Fruit fly (Drosophila melanogaster): Measurements from ENCODE around the gene CG13082.
A peak's percentile ranks its signal among the peaks of the same experiment; 100 is the strongest.

CG13082 gene

DNA sequence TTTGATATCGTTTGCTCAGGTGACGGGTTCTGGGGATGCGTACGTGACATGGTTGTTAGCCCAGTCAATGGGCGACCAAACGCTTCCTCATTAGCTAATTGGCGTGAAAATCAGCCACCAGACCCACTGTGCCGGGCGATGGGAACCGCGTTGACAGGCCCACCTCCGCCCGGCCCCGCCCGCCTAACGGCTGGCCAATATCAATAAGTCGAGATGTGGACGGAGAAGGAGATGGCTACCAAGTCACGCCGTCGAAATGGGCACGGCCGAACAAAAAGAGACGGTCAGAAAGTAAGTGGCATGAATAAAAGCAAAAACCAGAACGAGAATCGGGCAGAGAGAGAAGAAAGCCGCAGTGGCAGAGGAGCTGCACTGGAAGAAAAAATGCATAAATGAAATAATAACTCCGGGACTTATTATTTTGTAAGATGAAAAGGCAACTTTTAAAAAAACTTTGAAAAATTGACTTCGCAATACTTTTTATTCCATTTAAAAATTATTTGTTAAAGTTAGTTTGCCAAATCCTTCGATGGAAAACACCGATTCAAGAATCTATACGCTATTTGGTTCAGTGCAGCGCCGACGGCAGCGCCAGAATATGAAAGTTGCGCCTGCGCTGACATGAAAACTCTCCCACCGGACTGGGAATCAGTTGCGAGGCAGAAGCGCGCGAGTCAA, at the start of gene CG13082 (continued):
- TF ChIP-seq CG11504 (tag; optimal IDR thresholded peaks at IDR 0.05): peak; percentile 64
- no peak for TF ChIP-seq mam (GFP tag; optimal IDR thresholded peaks at IDR 0.05)
- no peak for TF ChIP-seq Nf-YA (GFP tag; IDR thresholded peaks at IDR 0.05)
- TF ChIP-seq CG31224 (GFP tag; IDR thresholded peaks at IDR 0.05): no peak
- TF ChIP-seq CG4730 (GFP tag; IDR thresholded peaks at IDR 0.05): no peak
- TF ChIP-seq fu2 (GFP tag; optimal IDR thresholded peaks at IDR 0.05): no peak
- TF ChIP-seq hb (GFP tag; IDR thresholded peaks at IDR 0.05; ENCODE audit: partially characterized antibody): no peak
- peak; percentile 50 for TF ChIP-seq Med (GFP tag)
- peak; percentile 2 for TF ChIP-seq CG12219 (GFP tag; optimal IDR thresholded peaks at IDR 0.05)
- no peak for TF ChIP-seq Bdp1 (GFP tag; optimal IDR thresholded peaks at IDR 0.05)
- no peak for TF ChIP-seq CG7372 (GFP tag; IDR thresholded peaks at IDR 0.05)
- no peak for TF ChIP-seq CG10321 (GFP tag; IDR thresholded peaks at IDR 0.05)
- TF ChIP-seq Trl (optimal IDR thresholded peaks at IDR 0.05): no peak
- no peak for TF ChIP-seq Trl (GFP tag; optimal IDR thresholded peaks at IDR 0.05)
- peak in 1 of 2 experiments; percentile 9 for TF ChIP-seq dpn (GFP tag; optimal IDR thresholded peaks at IDR 0.05)
- TF ChIP-seq luna (GFP tag; optimal IDR thresholded peaks at IDR 0.05): no peak
- no peak for TF ChIP-seq slbo (GFP tag; IDR thresholded peaks at IDR 0.05)
- TF ChIP-seq D19A (tag; optimal IDR thresholded peaks at IDR 0.05): peak; percentile 62
- peak; percentile 60 for TF ChIP-seq CG10267 (tag; optimal IDR thresholded peaks at IDR 0.05)
- TF ChIP-seq gsb-n (tag; optimal IDR thresholded peaks at IDR 0.05): peak; percentile 77
- TF ChIP-seq CG30403 (GFP tag; optimal IDR thresholded peaks at IDR 0.05): peak; percentile 63
- no peak for TF ChIP-seq Sry-δ (GFP tag; optimal IDR thresholded peaks at IDR 0.05)
- TF ChIP-seq Dip2 (GFP tag; IDR thresholded peaks at IDR 0.05): no peak
- TF ChIP-seq chn (GFP tag; optimal IDR thresholded peaks at IDR 0.05): peak; percentile 22
- TF ChIP-seq Taf1 (GFP tag; IDR thresholded peaks at IDR 0.05): no peak
- peak; percentile 66 for TF ChIP-seq CG2678 (tag; optimal IDR thresholded peaks at IDR 0.05)
- peak; percentile 45 for TF ChIP-seq CG7556 (GFP tag; optimal IDR thresholded peaks at IDR 0.05)
- TF ChIP-seq CG3995 (GFP tag; optimal IDR thresholded peaks at IDR 0.05): no peak
- TF ChIP-seq en (GFP tag; optimal IDR thresholded peaks at IDR 0.05): no peak
- no peak for TF ChIP-seq kah (GFP tag; optimal IDR thresholded peaks at IDR 0.05)
- TF ChIP-seq Pdp1 (GFP tag; optimal IDR thresholded peaks at IDR 0.05): peak; percentile 13 to 23
- TF ChIP-seq so (GFP tag; IDR thresholded peaks at IDR 0.05): no peak
- no peak for TF ChIP-seq aop (GFP tag; IDR thresholded peaks at IDR 0.05)
- peak; percentile 49 for TF ChIP-seq CG1529 (GFP tag; optimal IDR thresholded peaks at IDR 0.05)
- no peak for TF ChIP-seq cad (GFP tag; optimal IDR thresholded peaks at IDR 0.05)
- no peak for TF ChIP-seq CG10274 (GFP tag; optimal IDR thresholded peaks at IDR 0.05)
- no peak for TF ChIP-seq CG7987 (GFP tag; optimal IDR thresholded peaks at IDR 0.05)
- TF ChIP-seq vfl (GFP tag; optimal IDR thresholded peaks at IDR 0.05): no peak
- no peak for TF ChIP-seq ken (GFP tag; IDR thresholded peaks at IDR 0.05)
- TF ChIP-seq CG9797 (GFP tag; optimal IDR thresholded peaks at IDR 0.05): no peak
- no peak for TF ChIP-seq HLH4C (GFP tag; IDR thresholded peaks at IDR 0.05; ENCODE audit: partially characterized antibody)
- TF ChIP-seq stc (GFP tag; IDR thresholded peaks at IDR 0.05): no peak
- peak; percentile 61 for TF ChIP-seq CoRest (tag; optimal IDR thresholded peaks at IDR 0.05)
- TF ChIP-seq CG3407 (GFP tag; optimal IDR thresholded peaks at IDR 0.05): peak; percentile 27
- TF ChIP-seq chif (GFP tag; optimal IDR thresholded peaks at IDR 0.05): peak; percentile 39 to 51
- TF ChIP-seq MESR4 (GFP tag; optimal IDR thresholded peaks at IDR 0.05): no peak
- TF ChIP-seq Ets65A (GFP tag): peak; percentile 2
- no peak for TF ChIP-seq psq (GFP tag; optimal IDR thresholded peaks at IDR 0.05)
- TF ChIP-seq esg (GFP tag; conservative IDR thresholded peaks at IDR 0.05): no peak
- TF ChIP-seq ab (GFP tag; optimal IDR thresholded peaks at IDR 0.05): no peak
- no peak for TF ChIP-seq BtbVII (GFP tag; optimal IDR thresholded peaks at IDR 0.05)
- peak; percentile 62 for TF ChIP-seq lbe (GFP tag; optimal IDR thresholded peaks at IDR 0.05)
